Worm (Caenorhabditis elegans) whole organism, young adult: ENCODE measurements around the gene C08F11.1.

ENCODE experiments used
- B0336.3 ChIP-seq: fragments of 200-800 bp; sonication (Bioruptor generic); IDR thresholded peaks from 2 replicates; pipeline ENCODE4 v1.3.6; 2022; ENCODE audit warnings: missing genetic modification characterization, missing compliant biosample characterization
- F22D6.2 ChIP-seq: sonication (generic microtip); optimal IDR thresholded peaks from 2 replicates; lab custom pipeline; 2016; ENCODE audit warnings: mild to moderate bottlenecking, missing genetic modification characterization, missing compliant biosample characterization
- F33H1.4 ChIP-seq: fragments of 200-800 bp; sonication (Bioruptor generic); IDR thresholded peaks from 2 replicates; pipeline ENCODE4 v1.3.6; 2022; ENCODE audit warnings: missing genetic modification reagents, missing genetic modification characterization, missing compliant biosample characterization
- F37B4.10 ChIP-seq: fragments of 200-800 bp; sonication (Bioruptor generic); IDR thresholded peaks from 2 replicates; pipeline ENCODE4 v1.3.6; 2022; ENCODE audit warnings: missing genetic modification characterization, missing compliant biosample characterization
- F49E8.2 ChIP-seq: sonication (generic microtip); optimal IDR thresholded peaks from 3 replicates; lab custom pipeline; 2017; ENCODE audit warnings: missing genetic modification characterization, mild to moderate bottlenecking, missing compliant biosample characterization, antibody characterized with exemption, moderate library complexity; ENCODE audit not compliant: insufficient read depth
- T26A5.8 ChIP-seq: sonication (generic microtip); optimal IDR thresholded peaks from 2 replicates; lab custom pipeline; 2016; ENCODE audit warnings: missing genetic modification characterization, missing compliant biosample characterization
- Y67H2A.10 ChIP-seq: fragments of 200-800 bp; sonication (Bioruptor generic); conservative IDR thresholded peaks from 2 replicates; pipeline ENCODE4 v1.3.6; 2022; ENCODE audit warnings: missing genetic modification reagents, missing genetic modification characterization, missing compliant biosample characterization
- Y95B8A.8 ChIP-seq: fragments of 200-800 bp; sonication (Bioruptor generic); IDR thresholded peaks from 2 replicates; pipeline ENCODE4 v1.3.6; 2022; ENCODE audit warnings: missing genetic modification reagents, missing genetic modification characterization, missing compliant biosample characterization
- ZK185.1 ChIP-seq: sonication (generic microtip); optimal IDR thresholded peaks from 2 replicates; lab custom pipeline; 2016; ENCODE audit warnings: mild to moderate bottlenecking, missing genetic modification characterization, missing compliant biosample characterization; ENCODE audit not compliant: poor library complexity, severe bottlenecking
- ccch-3 ChIP-seq: fragments of 200-800 bp; sonication (Bioruptor generic); optimal IDR thresholded peaks from 2 replicates; lab custom pipeline; 2018; ENCODE audit warnings: mild to moderate bottlenecking, missing genetic modification characterization, missing compliant biosample characterization
- cebp-2 ChIP-seq: fragments of 200-800 bp; sonication (Bioruptor generic); IDR thresholded peaks from 2 replicates; pipeline ENCODE4 v1.3.6; 2022; ENCODE audit warnings: missing genetic modification characterization, missing compliant biosample characterization
- ceh-100 ChIP-seq: fragments of 200-800 bp; sonication (Bioruptor generic); IDR thresholded peaks from 2 replicates; pipeline ENCODE4 v1.3.6; 2022; ENCODE audit warnings: missing genetic modification reagents, missing genetic modification characterization, missing compliant biosample characterization
- ceh-27 ChIP-seq: fragments of 200-800 bp; sonication (Bioruptor generic); optimal IDR thresholded peaks from 2 replicates; lab custom pipeline; 2018; ENCODE audit warnings: mild to moderate bottlenecking, missing genetic modification characterization, moderate library complexity, missing compliant biosample characterization
- ceh-58 ChIP-seq: fragments of 200-800 bp; sonication (Bioruptor generic); IDR thresholded peaks from 2 replicates; pipeline ENCODE4 v1.3.6; 2022; ENCODE audit warnings: missing genetic modification characterization, missing compliant biosample characterization
- die-1 ChIP-seq: sonication (generic microtip); optimal IDR thresholded peaks from 2 replicates; lab custom pipeline; 2016; ENCODE audit warnings: missing genotype, mild to moderate bottlenecking, missing genetic modification characterization, missing compliant biosample characterization
- dox-1 ChIP-seq: fragments of 200-800 bp; sonication (Bioruptor generic); IDR thresholded peaks from 2 replicates; pipeline ENCODE4 v1.3.6; 2022; ENCODE audit warnings: missing genetic modification reagents, missing genetic modification characterization, missing compliant biosample characterization
- dpff-1 ChIP-seq: sonication (generic microtip); optimal IDR thresholded peaks from 2 replicates; lab custom pipeline; 2017; ENCODE audit warnings: mild to moderate bottlenecking, missing genetic modification characterization, missing compliant biosample characterization
- efl-1 ChIP-seq: fragments of 150-350 bp; optimal IDR thresholded peaks from 2 replicates; lab custom pipeline; 2014; ENCODE audit warnings: missing biosample characterization, missing genetic modification reagents, missing genetic modification characterization
- egrh-3 ChIP-seq: fragments of 200-800 bp; sonication (Bioruptor generic); IDR thresholded peaks from 2 replicates; pipeline ENCODE4 v1.3.6; 2022; ENCODE audit warnings: missing genetic modification reagents, missing genetic modification characterization, missing compliant biosample characterization
- ekl-4 ChIP-seq: fragments of 200-800 bp; sonication (Bioruptor generic); IDR thresholded peaks from 2 replicates; pipeline ENCODE4 v1.3.6; 2022; ENCODE audit warnings: missing genetic modification reagents, missing genetic modification characterization, missing compliant biosample characterization
- hlh-12 ChIP-seq: sonication (generic microtip); optimal IDR thresholded peaks from 2 replicates; lab custom pipeline; 2016; ENCODE audit warnings: missing genetic modification characterization, missing compliant biosample characterization
- hmg-1.2 ChIP-seq: fragments of 200-800 bp; sonication (Bioruptor generic); IDR thresholded peaks from 2 replicates; pipeline ENCODE4 v1.3.6; 2022; ENCODE audit warnings: missing genetic modification reagents, missing genetic modification characterization, missing compliant biosample characterization
- hrde-1 ChIP-seq: sonication (generic microtip); optimal IDR thresholded peaks from 2 replicates; lab custom pipeline; 2016; ENCODE audit warnings: missing genetic modification characterization, mild to moderate bottlenecking, missing compliant biosample characterization, moderate library complexity, missing genotype, missing genetic modification reagents, borderline replicate concordance
- let-526 ChIP-seq: fragments of 200-800 bp; sonication (Bioruptor generic); IDR thresholded peaks from 2 replicates; pipeline ENCODE4 v1.3.6; 2022; ENCODE audit warnings: missing genetic modification reagents, missing genetic modification characterization, missing compliant biosample characterization
- let-607 ChIP-seq, 2 experiments: fragments of 200-800 bp in 1 of 2; sonication (Bioruptor generic) in 1 of 2; sonication (generic microtip) in 1 of 2; optimal IDR thresholded peaks; 2 replicates each; lab custom pipeline; 2016 to 2018; ENCODE audit warnings: mild to moderate bottlenecking in 2 of 2, missing compliant biosample characterization in 2 of 2, missing genetic modification characterization in 2 of 2, moderate library complexity in 2 of 2, missing genotype in 1 of 2
- lin-26 ChIP-seq: fragments of 200-800 bp; sonication (Bioruptor generic); IDR thresholded peaks from 2 replicates; pipeline ENCODE4 v1.3.6; 2022; ENCODE audit warnings: missing genetic modification reagents, missing genetic modification characterization, missing compliant biosample characterization
- lin-54 ChIP-seq: fragments of 200-800 bp; sonication (Bioruptor generic); optimal IDR thresholded peaks from 2 replicates; lab custom pipeline; 2018; ENCODE audit warnings: mild to moderate bottlenecking, missing genetic modification characterization, missing compliant biosample characterization
- lsl-1 ChIP-seq: fragments of 200-800 bp; sonication (Bioruptor generic); optimal IDR thresholded peaks from 2 replicates; lab custom pipeline; 2018; ENCODE audit warnings: mild to moderate bottlenecking, missing genetic modification characterization, moderate library complexity, missing compliant biosample characterization
- lsy-27 ChIP-seq: sonication (generic microtip); optimal IDR thresholded peaks from 2 replicates; lab custom pipeline; 2017; ENCODE audit warnings: missing genetic modification characterization, mild to moderate bottlenecking, missing compliant biosample characterization, antibody characterized with exemption, missing genotype, borderline replicate concordance; ENCODE audit not compliant: insufficient read depth
- madf-10 ChIP-seq: sonication (generic microtip); optimal IDR thresholded peaks from 2 replicates; lab custom pipeline; 2016; ENCODE audit warnings: mild to moderate bottlenecking, missing genetic modification characterization, missing compliant biosample characterization
- madf-8 ChIP-seq: fragments of 200-800 bp; sonication (Bioruptor generic); conservative IDR thresholded peaks from 2 replicates; pipeline ENCODE4 v1.3.6; 2022; ENCODE audit warnings: missing genetic modification reagents, missing genetic modification characterization, missing compliant biosample characterization
- mcd-1 ChIP-seq: fragments of 200-800 bp; sonication (Bioruptor generic); IDR thresholded peaks from 2 replicates; pipeline ENCODE4 v1.3.6; 2022; ENCODE audit warnings: missing genetic modification reagents, missing genetic modification characterization, missing compliant biosample characterization
- mel-28 ChIP-seq: sonication (generic microtip); optimal IDR thresholded peaks from 2 replicates; lab custom pipeline; 2016; ENCODE audit warnings: borderline replicate concordance, mild to moderate bottlenecking, missing genetic modification characterization, missing compliant biosample characterization
- nfya-2 ChIP-seq: fragments of 200-800 bp; sonication (Bioruptor generic); IDR thresholded peaks from 2 replicates; pipeline ENCODE4 v1.3.6; 2022; ENCODE audit warnings: missing genetic modification reagents, missing genetic modification characterization, missing compliant biosample characterization
- nfyb-1 ChIP-seq: fragments of 200-800 bp; sonication (Bioruptor generic); IDR thresholded peaks from 2 replicates; pipeline ENCODE4 v1.3.6; 2022; ENCODE audit warnings: missing genetic modification reagents, missing genetic modification characterization, missing compliant biosample characterization
- nhr-179 ChIP-seq: sonication (generic microtip); optimal IDR thresholded peaks from 2 replicates; lab custom pipeline; 2016; ENCODE audit warnings: mild to moderate bottlenecking, missing genetic modification characterization, missing compliant biosample characterization
- nhr-80 ChIP-seq: sonication (generic microtip); optimal IDR thresholded peaks from 2 replicates; lab custom pipeline; 2016; ENCODE audit warnings: missing genetic modification characterization, missing compliant biosample characterization
- pbrm-1 ChIP-seq: fragments of 200-800 bp; sonication (Bioruptor generic); IDR thresholded peaks from 2 replicates; pipeline ENCODE4 v1.3.6; 2022; ENCODE audit warnings: missing genetic modification reagents, missing genetic modification characterization, missing compliant biosample characterization
- pha-4 ChIP-seq: fragments of 150-350 bp; sonication (generic microtip); optimal IDR thresholded peaks from 2 replicates; lab custom pipeline; 2014; ENCODE audit warnings: missing biosample characterization, missing genetic modification reagents, missing genetic modification characterization
- rcor-1 ChIP-seq: fragments of 200-800 bp; sonication (Bioruptor generic); IDR thresholded peaks from 2 replicates; pipeline ENCODE4 v1.3.6; 2022; ENCODE audit warnings: missing genetic modification reagents, missing genetic modification characterization, missing compliant biosample characterization
- repo-1 ChIP-seq: sonication (generic microtip); optimal IDR thresholded peaks from 2 replicates; lab custom pipeline; 2017; ENCODE audit warnings: mild to moderate bottlenecking, missing genetic modification characterization, missing compliant biosample characterization
- snpc-1.3 ChIP-seq: sonication (generic microtip); optimal IDR thresholded peaks from 2 replicates; lab custom pipeline; 2017; ENCODE audit warnings: missing genetic modification characterization, mild to moderate bottlenecking, missing compliant biosample characterization, antibody characterized with exemption, moderate library complexity, missing genotype, missing genetic modification reagents; ENCODE audit not compliant: insufficient read depth
- tbp1 ChIP-seq: fragments of 200-800 bp; sonication (Bioruptor generic); optimal IDR thresholded peaks from 2 replicates; lab custom pipeline; 2018; ENCODE audit warnings: mild to moderate bottlenecking, missing genetic modification characterization, missing compliant biosample characterization
- unc-130 ChIP-seq: sonication (generic microtip); optimal IDR thresholded peaks from 2 replicates; lab custom pipeline; 2016; ENCODE audit warnings: missing genetic modification reagents, missing genetic modification characterization, missing compliant biosample characterization
- xnd-1 ChIP-seq: sonication (generic microtip); optimal IDR thresholded peaks from 2 replicates; lab custom pipeline; 2016; ENCODE audit warnings: missing genotype, missing genetic modification reagents, missing genetic modification characterization, missing compliant biosample characterization
- zfh-2 ChIP-seq: fragments of 200-800 bp; sonication (Bioruptor generic); conservative IDR thresholded peaks from 2 replicates; pipeline ENCODE4 v1.3.6; 2022; ENCODE audit warnings: missing genetic modification reagents, missing genetic modification characterization, missing compliant biosample characterization
- ztf-28 ChIP-seq: fragments of 200-800 bp; sonication (Bioruptor generic); IDR thresholded peaks from 2 replicates; pipeline ENCODE4 v1.3.6; 2022; ENCODE audit warnings: missing genetic modification reagents, missing genetic modification characterization, missing compliant biosample characterization
- ztf-6 ChIP-seq: fragments of 200-800 bp; sonication (Bioruptor generic); IDR thresholded peaks from 2 replicates; pipeline ENCODE4 v1.3.6; 2022; ENCODE audit warnings: missing genetic modification reagents, missing genetic modification characterization, missing compliant biosample characterization

C08F11.1 gene

DNA sequence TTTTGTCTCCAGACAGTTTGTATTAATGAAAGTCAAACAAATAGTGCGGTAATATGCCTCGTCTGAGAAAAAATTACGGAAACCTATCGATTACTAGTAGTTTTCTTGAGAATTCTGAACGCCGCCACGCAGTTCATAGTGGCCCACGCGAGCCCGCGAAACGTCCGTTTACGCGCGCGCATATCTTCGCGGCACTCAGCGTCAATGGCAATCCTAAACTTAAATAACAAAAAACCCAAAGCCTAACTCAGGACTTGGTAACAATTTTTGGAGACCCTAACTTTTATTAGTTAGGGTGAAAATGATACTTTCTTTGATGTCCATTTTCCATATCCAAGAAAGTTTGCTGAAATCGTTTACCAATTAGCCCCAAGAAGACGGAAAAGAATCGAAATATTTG is 22.2 kb upstream of the C08F11.1 start (continued):
- TF ChIP-seq let-607 (tag; optimal IDR thresholded peaks at IDR 0.05; lab: Kevin White, UChicago) (no peak), F22D6.2 (tag; lab: Kevin White, UChicago) (no peak), ccch-3 (no peak), T26A5.8 (tag; lab: Kevin White, UChicago) (no peak), lsy-27 (tag; lab: Kevin White, UChicago) (no peak), efl-1 (no peak), hmg-1.2 (GFP tag; lab: Robert Waterston, UW) (peak; percentile 97), ekl-4 (GFP tag; lab: Robert Waterston, UW) (peak; percentile 21; the same call in 1 of the 2 replicates), pbrm-1 (GFP tag; lab: Robert Waterston, UW) (peak; percentile 84), unc-130 (GFP tag; lab: Kevin White, UChicago) (no peak), B0336.3 (GFP tag; lab: Robert Waterston, UW) (no peak), lsl-1 (peak; percentile 19), ZK185.1 (tag; lab: Kevin White, UChicago) (no peak), hrde-1 (tag; lab: Kevin White, UChicago) (no peak), nfya-2 (GFP tag; lab: Robert Waterston, UW) (no peak), ztf-28 (GFP tag; lab: Robert Waterston, UW) (no peak), ceh-27 (no peak), nfyb-1 (GFP tag; lab: Robert Waterston, UW) (no peak), dox-1 (GFP tag; lab: Robert Waterston, UW) (peak; percentile 29; the same call in 1 of the 2 replicates), Y67H2A.10 (GFP tag; lab: Robert Waterston, UW) (no peak), tbp1 (GFP tag; lab: Kevin White, UChicago) (peak; percentile 75), F37B4.10 (GFP tag; lab: Robert Waterston, UW) (no peak), mcd-1 (GFP tag; lab: Robert Waterston, UW) (no peak), hlh-12 (tag; lab: Kevin White, UChicago) (no peak), Y95B8A.8 (GFP tag; lab: Robert Waterston, UW) (no peak), repo-1 (tag; lab: Kevin White, UChicago) (no peak), cebp-2 (GFP tag; lab: Robert Waterston, UW) (0 out of 2 replicates have a peak, but pooled peaks have one; percentile 51), ceh-58 (GFP tag; lab: Robert Waterston, UW) (no peak), let-526 (no peak), snpc-1.3 (tag; lab: Kevin White, UChicago) (peak; percentile 36), mel-28 (tag; lab: Kevin White, UChicago) (no peak), egrh-3 (no peak), ztf-6 (no peak), rcor-1 (GFP tag; lab: Robert Waterston, UW) (peak; percentile 22; the same call in 1 of the 2 replicates), die-1 (tag; lab: Kevin White, UChicago) (no peak), xnd-1 (tag; lab: Kevin White, UChicago) (no peak), lin-26 (GFP tag; lab: Robert Waterston, UW) (0 out of 2 replicates have a peak, but pooled peaks have one; percentile 39), lin-54 (GFP tag; lab: Kevin White, UChicago) (peak; percentile 30), nhr-179 (tag; lab: Kevin White, UChicago) (no peak), ceh-100 (GFP tag; lab: Robert Waterston, UW) (peak; percentile 14; the same call in 1 of the 2 replicates), madf-10 (no peak), zfh-2 (GFP tag; lab: Robert Waterston, UW) (no peak), F33H1.4 (GFP tag; lab: Robert Waterston, UW) (peak; percentile 33; the same call in 1 of the 2 replicates), F49E8.2 (tag; lab: Kevin White, UChicago) (peak; percentile 86), nhr-80 (tag; lab: Kevin White, UChicago) (no peak), dpff-1 (tag; lab: Kevin White, UChicago) (no peak), madf-8 (GFP tag; lab: Robert Waterston, UW) (no peak), pha-4 (tag; lab: Kevin White, UChicago) (no peak)
